Worm (Caenorhabditis elegans) whole organism, L4 larva: ENCODE measurements around the gene K07B1.7.

Source experiments
- F10B5.3 ChIP-seq: sonication (generic microtip); optimal IDR thresholded peaks from 2 replicates; lab custom pipeline; 2016; ENCODE audit warnings: mild to moderate bottlenecking, missing genetic modification characterization, missing compliant biosample characterization
- F49E8.2 ChIP-seq: sonication (generic microtip); optimal IDR thresholded peaks from 2 replicates; lab custom pipeline; 2016; ENCODE audit warnings: missing compliant biosample characterization, mild to moderate bottlenecking, missing genetic modification characterization, borderline replicate concordance
- T26A8.4 ChIP-seq: fragments of 200-800 bp; sonication (Bioruptor generic); IDR thresholded peaks from 2 replicates; pipeline ENCODE4 v1.3.6; 2022; ENCODE audit warnings: missing genetic modification characterization, missing compliant biosample characterization
- Y48G9A.11 ChIP-seq: fragments of 200-800 bp; sonication (Bioruptor generic); IDR thresholded peaks from 2 replicates; pipeline ENCODE4 v1.3.6; 2022; ENCODE audit warnings: missing genetic modification reagents, missing genetic modification characterization, missing compliant biosample characterization
- aha-1 ChIP-seq: fragments of 150-350 bp; peaks from one replicate; lab custom pipeline; 2014; ENCODE audit warnings: missing biosample characterization, missing genetic modification characterization
- attf-4 ChIP-seq: sonication (generic microtip); optimal IDR thresholded peaks from 3 replicates; lab custom pipeline; 2017; ENCODE audit warnings: missing biosample characterization, missing genetic modification characterization
- ceh-20 ChIP-seq: fragments of 200-800 bp; sonication (Bioruptor generic); IDR thresholded peaks from 2 replicates; pipeline ENCODE4 v1.3.6; 2022; ENCODE audit warnings: missing genetic modification reagents, missing genetic modification characterization, missing compliant biosample characterization
- ceh-28 ChIP-seq: fragments of 150-350 bp; optimal IDR thresholded peaks from 2 replicates; lab custom pipeline; 2014; ENCODE audit warnings: missing biosample characterization, missing genetic modification reagents, missing genetic modification characterization
- ceh-62 ChIP-seq: sonication (generic microtip); optimal IDR thresholded peaks from 2 replicates; lab custom pipeline; 2017; ENCODE audit warnings: missing biosample characterization, missing genetic modification characterization
- ceh-82 ChIP-seq: sonication (generic microtip); optimal IDR thresholded peaks from 2 replicates; lab custom pipeline; 2017; ENCODE audit warnings: missing biosample characterization, missing genetic modification characterization
- daf-16 ChIP-seq, 3 experiments: sonication (generic microtip); optimal IDR thresholded peaks; 2 replicates each; lab custom pipeline; 2016 to 2017; ENCODE audit warnings: missing genetic modification characterization in 3 of 3, missing genetic modification reagents in 3 of 3, mild to moderate bottlenecking in 2 of 3, missing compliant biosample characterization in 2 of 3, missing biosample characterization in 1 of 3, moderate library complexity in 1 of 3
- daf-19 ChIP-seq: fragments of 200-800 bp; sonication (Bioruptor generic); conservative IDR thresholded peaks from 2 replicates; pipeline ENCODE4 v1.3.6; 2022; ENCODE audit warnings: missing genetic modification characterization, missing compliant biosample characterization
- dmd-6 ChIP-seq: fragments of 200-800 bp; sonication (Bioruptor generic); IDR thresholded peaks from 2 replicates; pipeline ENCODE4 v1.3.6; 2022; ENCODE audit warnings: missing genetic modification reagents, missing genetic modification characterization, missing compliant biosample characterization
- dmd-9 ChIP-seq: fragments of 200-800 bp; sonication (Bioruptor generic); IDR thresholded peaks from 2 replicates; pipeline ENCODE4 v1.3.6; 2022; ENCODE audit warnings: missing genetic modification reagents, missing genetic modification characterization, missing compliant biosample characterization
- dve-1 ChIP-seq: sonication (generic microtip); optimal IDR thresholded peaks from 2 replicates; lab custom pipeline; 2017; ENCODE audit warnings: antibody characterized with exemption, mild to moderate bottlenecking, missing genetic modification characterization, missing compliant biosample characterization; ENCODE audit not compliant: insufficient read depth
- fos-1 ChIP-seq: fragments of 150-350 bp; optimal IDR thresholded peaks from 2 replicates; lab custom pipeline; 2014; ENCODE audit warnings: missing biosample characterization, missing genetic modification characterization
- hif-1 ChIP-seq, 2 experiments: sonication (generic microtip); optimal IDR thresholded peaks; 2 replicates each; lab custom pipeline; 2016 to 2017; ENCODE audit warnings: missing compliant biosample characterization in 2 of 2, missing genetic modification characterization in 2 of 2, missing genetic modification reagents in 2 of 2, missing genotype in 2 of 2, mild to moderate bottlenecking in 1 of 2
- hlh-30 ChIP-seq: sonication (generic microtip); optimal IDR thresholded peaks from 2 replicates; lab custom pipeline; 2017; ENCODE audit warnings: antibody characterized with exemption, mild to moderate bottlenecking, missing genetic modification characterization, missing compliant biosample characterization; ENCODE audit not compliant: insufficient read depth
- hmg-1.1 ChIP-seq: fragments of 200-800 bp; sonication (Bioruptor generic); IDR thresholded peaks from 2 replicates; pipeline ENCODE4 v1.3.6; 2022; ENCODE audit warnings: missing genetic modification reagents, missing genetic modification characterization, missing compliant biosample characterization
- jun-1 ChIP-seq: fragments of 150-350 bp; optimal IDR thresholded peaks from 2 replicates; lab custom pipeline; 2014; ENCODE audit warnings: missing biosample characterization, missing genetic modification reagents, missing genetic modification characterization
- lin-15B ChIP-seq: fragments of 150-350 bp; sonication (generic microtip); optimal IDR thresholded peaks from 3 replicates; lab custom pipeline; 2014; ENCODE audit warnings: missing biosample characterization, missing genetic modification characterization
- lin-39 ChIP-seq: fragments of 150-350 bp; optimal IDR thresholded peaks from 2 replicates; lab custom pipeline; 2014; ENCODE audit warnings: missing biosample characterization, missing genetic modification reagents, missing genetic modification characterization
- lir-3 ChIP-seq: sonication (generic microtip); optimal IDR thresholded peaks from 2 replicates; lab custom pipeline; 2016; ENCODE audit warnings: mild to moderate bottlenecking, missing genetic modification characterization, missing compliant biosample characterization
- mdt-29 ChIP-seq: fragments of 200-800 bp; sonication (Bioruptor generic); IDR thresholded peaks from 2 replicates; pipeline ENCODE4 v1.3.6; 2022; ENCODE audit warnings: missing genetic modification reagents, missing genetic modification characterization, missing compliant biosample characterization
- mes-2 ChIP-seq: sonication (generic microtip); optimal IDR thresholded peaks from 2 replicates; lab custom pipeline; 2016; ENCODE audit warnings: missing genotype, mild to moderate bottlenecking, missing genetic modification characterization, missing compliant biosample characterization; ENCODE audit not compliant: poor library complexity, severe bottlenecking
- nhr-11 ChIP-seq: fragments of 150-350 bp; optimal IDR thresholded peaks from 2 replicates; lab custom pipeline; 2014; ENCODE audit warnings: missing biosample characterization, missing genetic modification characterization
- nhr-111 ChIP-seq: fragments of 200-800 bp; sonication (Bioruptor generic); optimal IDR thresholded peaks from 2 replicates; lab custom pipeline; 2018; ENCODE audit warnings: mild to moderate bottlenecking, missing genetic modification characterization, missing compliant biosample characterization
- nhr-237 ChIP-seq: sonication (generic microtip); optimal IDR thresholded peaks from 2 replicates; lab custom pipeline; 2017; ENCODE audit warnings: missing biosample characterization, missing genetic modification characterization
- nhr-25 ChIP-seq: sonication (generic microtip); optimal IDR thresholded peaks from 2 replicates; lab custom pipeline; 2017; ENCODE audit warnings: missing genetic modification characterization, mild to moderate bottlenecking, missing compliant biosample characterization, antibody characterized with exemption, moderate library complexity, borderline replicate concordance; ENCODE audit not compliant: insufficient read depth
- nhr-28 ChIP-seq: fragments of 150-350 bp; optimal IDR thresholded peaks from 2 replicates; lab custom pipeline; 2014; ENCODE audit warnings: missing biosample characterization, missing genetic modification characterization
- nhr-41 ChIP-seq: fragments of 200-800 bp; sonication (Bioruptor generic); IDR thresholded peaks from 2 replicates; pipeline ENCODE4 v1.3.6; 2022; ENCODE audit warnings: missing genetic modification reagents, missing genetic modification characterization, missing compliant biosample characterization
- nhr-48 ChIP-seq: sonication (generic microtip); optimal IDR thresholded peaks from 2 replicates; lab custom pipeline; 2016; ENCODE audit warnings: mild to moderate bottlenecking, missing genetic modification characterization, missing compliant biosample characterization
- nhr-6 ChIP-seq: fragments of 150-350 bp; optimal IDR thresholded peaks from 2 replicates; lab custom pipeline; 2014; ENCODE audit warnings: missing biosample characterization, missing genetic modification characterization
- pha-4 ChIP-seq, 2 experiments: fragments of 150-350 bp in 1 of 2; fragments of 200-800 bp in 1 of 2; sonication (Bioruptor generic) in 1 of 2; IDR thresholded peaks in 1 of 2; optimal IDR thresholded peaks in 1 of 2; 2 replicates each; pipeline versions ENCODE4 v1.3.6 to Lab custom; 2014 to 2022; ENCODE audit warnings: missing genetic modification characterization in 2 of 2, missing genetic modification reagents in 2 of 2, missing biosample characterization in 1 of 2, missing compliant biosample characterization in 1 of 2
- snpc-4 ChIP-seq: fragments of 150-350 bp; optimal IDR thresholded peaks from 2 replicates; lab custom pipeline; 2014; ENCODE audit warnings: missing biosample characterization, missing genetic modification characterization
- unc-62 ChIP-seq, 3 experiments: fragments of 150-350 bp in 1 of 3; sonication (generic microtip); optimal IDR thresholded peaks in 2 of 3; peaks in 1 of 3; 1 replicate in 1 of 3; 2 replicates in 2 of 3; lab custom pipeline; 2014 to 2017; ENCODE audit warnings: missing biosample characterization in 3 of 3, missing genetic modification characterization in 3 of 3, missing genetic modification reagents in 3 of 3, missing genotype in 1 of 3
- zag-1 ChIP-seq: fragments of 150-350 bp; optimal IDR thresholded peaks from 2 replicates; lab custom pipeline; 2014; ENCODE audit warnings: missing biosample characterization, missing genetic modification characterization
- zfp-2 ChIP-seq: sonication (generic microtip); optimal IDR thresholded peaks from 2 replicates; lab custom pipeline; 2016; ENCODE audit warnings: mild to moderate bottlenecking, missing genetic modification characterization, missing compliant biosample characterization
- zfp-3 ChIP-seq: fragments of 200-800 bp; sonication (Bioruptor generic); conservative IDR thresholded peaks from 2 replicates; pipeline ENCODE4 v1.3.6; 2022; ENCODE audit warnings: missing genetic modification reagents, missing genetic modification characterization, missing compliant biosample characterization

Gene K07B1.7

DNA sequence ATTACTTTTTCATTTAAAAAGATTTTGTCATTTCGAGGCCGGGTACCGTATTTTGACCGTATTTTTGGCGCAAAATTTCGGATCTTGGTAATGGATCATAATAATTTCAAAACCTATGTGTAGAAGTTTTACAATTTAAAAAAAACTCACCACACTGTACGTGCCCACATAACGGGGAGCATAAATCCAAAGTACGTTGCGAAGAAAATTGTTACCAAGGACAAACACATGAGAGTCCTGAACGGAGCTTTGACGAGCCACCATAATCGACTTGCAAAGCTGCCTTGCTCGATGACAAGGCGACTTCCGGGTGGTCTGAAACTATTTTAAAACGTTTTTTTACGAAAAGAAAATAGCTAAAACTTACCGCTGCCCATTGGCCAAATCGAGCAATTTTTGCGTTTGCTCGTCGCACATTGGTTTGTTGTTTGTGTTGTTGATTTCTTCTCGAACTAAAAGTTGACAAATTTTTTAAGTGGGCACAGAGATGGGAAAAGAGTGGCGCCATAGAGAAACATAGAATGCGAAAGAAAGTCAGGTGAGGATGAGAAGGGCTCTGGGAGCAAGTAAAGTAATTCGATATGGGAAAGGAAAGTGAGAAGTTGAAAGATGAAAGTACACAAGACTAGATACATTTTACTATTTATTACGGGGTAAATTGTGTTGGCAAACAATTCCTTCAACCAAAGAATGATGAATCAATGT, 14.0 kb downstream of the K07B1.7 start:
- TF ChIP-seq nhr-11 (tag; lab: Kevin White, UChicago), result peak; percentile 20
- TF ChIP-seq snpc-4 (tag; lab: Kevin White, UChicago), result no peak
- no peak for TF ChIP-seq daf-16 (GFP tag; optimal IDR thresholded peaks at IDR 0.05; lab: Kevin White, UChicago)
- peak; percentile 40 for TF ChIP-seq daf-16 (tag; optimal IDR thresholded peaks at IDR 0.05; lab: Kevin White, UChicago)
- TF ChIP-seq dmd-6 (GFP tag; lab: Robert Waterston, UW), result peak; percentile 29
- TF ChIP-seq pha-4 (GFP tag; IDR thresholded peaks at IDR 0.05; lab: Robert Waterston, UW), result no peak
- peak; percentile 77 for TF ChIP-seq pha-4 (tag; optimal IDR thresholded peaks at IDR 0.05; lab: Kevin White, UChicago)
- TF ChIP-seq aha-1 (tag; lab: Kevin White, UChicago), result peak; percentile 95
- TF ChIP-seq nhr-28 (tag; lab: Kevin White, UChicago), result peak; percentile 3
- TF ChIP-seq nhr-237 (tag; lab: Kevin White, UChicago), result no peak
- peak in 1 of 2 experiments; percentile 37 for TF ChIP-seq unc-62 (GFP tag; optimal IDR thresholded peaks at IDR 0.05 in 1 of 2; lab: Kevin White, UChicago)
- TF ChIP-seq unc-62 (tag; optimal IDR thresholded peaks at IDR 0.05; lab: Kevin White, UChicago), result no peak

DNA sequence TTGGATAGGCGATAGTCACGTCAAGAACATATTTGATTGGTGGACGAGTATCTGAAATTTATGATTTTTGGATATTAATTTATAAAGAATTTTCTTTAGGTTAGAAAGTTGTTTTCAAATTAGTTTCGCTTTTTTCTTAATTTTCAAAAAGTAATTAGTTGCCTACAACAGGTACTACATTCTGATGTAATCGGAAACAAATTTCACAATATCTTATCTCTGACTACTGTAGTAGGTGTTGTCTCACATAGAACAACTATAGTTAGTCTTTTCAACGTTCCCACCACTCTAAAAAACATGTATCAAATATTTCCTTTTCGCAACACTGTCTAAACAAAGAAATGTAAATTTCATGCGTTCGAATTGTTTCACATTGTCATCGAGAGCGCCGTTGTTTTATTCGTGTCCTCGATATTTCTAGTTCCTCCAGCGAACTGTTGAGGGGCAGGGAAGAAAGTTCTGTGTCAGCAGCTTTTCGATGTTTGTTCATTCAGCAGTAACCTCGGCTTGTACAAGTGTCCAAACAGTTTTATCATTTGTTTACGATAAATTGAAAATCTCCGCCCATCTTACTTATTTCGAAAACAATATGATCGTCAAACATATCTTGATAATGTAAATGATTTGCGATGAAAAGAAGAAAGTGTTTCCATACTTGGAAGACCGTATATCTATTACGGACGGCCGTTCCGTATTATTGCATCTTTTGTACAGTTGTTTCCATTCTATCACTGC, 17.4 kb downstream of the K07B1.7 start:
- TF ChIP-seq nhr-111 (GFP tag; lab: Kevin White, UChicago), result no peak
- TF ChIP-seq hlh-30 (tag; lab: Kevin White, UChicago), result peak; percentile 8
- TF ChIP-seq daf-16 (GFP tag; optimal IDR thresholded peaks at IDR 0.05; lab: Kevin White, UChicago), result no peak
- TF ChIP-seq daf-16 (tag; optimal IDR thresholded peaks at IDR 0.05; lab: Kevin White, UChicago), result peak; percentile 74
- TF ChIP-seq ceh-20, result no peak
- no peak for TF ChIP-seq F10B5.3 (tag; lab: Kevin White, UChicago)
- no peak for TF ChIP-seq zag-1
- TF ChIP-seq mdt-29, result no peak
- peak; percentile 0 for TF ChIP-seq mes-2 (tag; lab: Kevin White, UChicago)
- no peak for TF ChIP-seq lin-39 (tag; lab: Kevin White, UChicago)
- no peak for TF ChIP-seq fos-1 (tag; lab: Kevin White, UChicago)
- peak; percentile 97 for TF ChIP-seq nhr-28 (tag; lab: Kevin White, UChicago)
- peak; percentile 46 for TF ChIP-seq aha-1 (tag; lab: Kevin White, UChicago)

DNA sequence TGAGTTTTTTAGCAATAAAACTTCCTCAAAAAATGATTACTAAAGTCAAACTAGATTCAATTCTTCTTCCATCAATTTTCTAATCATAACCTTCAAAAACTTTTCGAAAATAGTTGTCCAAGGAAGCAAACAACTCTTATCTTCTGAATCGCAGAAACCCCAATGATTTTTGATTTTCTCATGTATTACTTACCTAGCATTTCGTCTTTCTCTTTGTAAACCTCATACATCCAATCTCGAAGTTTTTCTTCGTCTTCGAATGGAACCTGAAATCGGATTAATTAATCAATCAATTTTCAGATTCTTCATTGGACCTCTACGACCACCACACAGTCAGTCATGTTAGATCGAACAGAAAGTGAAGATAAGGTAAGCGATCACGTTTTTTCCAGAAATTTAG, 18.1 kb downstream of the K07B1.7 start, which contains the start of gene K07B1.4:
TSS of gene K07B1.4 (plus strand) at position 301 of the 400 bp plus-strand sequence.
- no peak for TF ChIP-seq daf-16 (GFP tag; optimal IDR thresholded peaks at IDR 0.05; lab: Kevin White, UChicago)
- TF ChIP-seq daf-16 (tag; optimal IDR thresholded peaks at IDR 0.05; lab: Kevin White, UChicago), result peak; percentile 24
- no peak for TF ChIP-seq dmd-9 (GFP tag; lab: Robert Waterston, UW)

DNA sequence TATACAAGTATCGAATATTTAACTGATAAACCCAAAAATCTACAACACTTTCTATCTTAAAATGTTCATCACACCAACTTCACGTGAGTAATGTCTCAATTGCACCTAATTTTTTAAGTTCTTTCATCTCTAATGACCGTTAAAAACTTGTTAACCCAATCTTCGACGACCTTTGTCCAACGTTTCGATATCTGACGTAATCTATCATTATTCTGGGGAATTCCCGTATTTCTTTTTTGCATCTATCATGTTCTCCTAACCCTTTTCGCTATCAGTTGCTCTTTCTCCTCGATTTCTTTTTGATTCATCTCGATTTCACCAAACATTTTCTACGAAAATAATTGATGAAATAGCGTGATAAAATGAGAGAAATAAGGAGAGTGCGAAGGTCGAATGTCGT, 19.1 kb downstream of the K07B1.7 start:
- TF ChIP-seq Y48G9A.11 (GFP tag; lab: Robert Waterston, UW), result no peak
- TF ChIP-seq hlh-30 (tag; lab: Kevin White, UChicago), result peak; percentile 25
- TF ChIP-seq mdt-29, result no peak
- no peak for TF ChIP-seq T26A8.4 (GFP tag; lab: Robert Waterston, UW)
- no peak for TF ChIP-seq daf-16 (GFP tag; optimal IDR thresholded peaks at IDR 0.05; lab: Kevin White, UChicago)
- TF ChIP-seq daf-16 (tag; optimal IDR thresholded peaks at IDR 0.05; lab: Kevin White, UChicago), result peak; percentile 37
- TF ChIP-seq aha-1 (tag; lab: Kevin White, UChicago), result peak; percentile 93
- no peak for TF ChIP-seq nhr-6 (tag; lab: Kevin White, UChicago)
- no peak for TF ChIP-seq F49E8.2 (tag; lab: Kevin White, UChicago)
- TF ChIP-seq dve-1 (tag; lab: Kevin White, UChicago), result peak; percentile 13
- peak; percentile 39; the same call in 1 of the 2 replicates for TF ChIP-seq ceh-20
- no peak for TF ChIP-seq nhr-25 (tag; lab: Kevin White, UChicago)
- TF ChIP-seq jun-1 (tag; lab: Kevin White, UChicago), result no peak
- TF ChIP-seq daf-19 (GFP tag; lab: Robert Waterston, UW), result no peak
- no peak for TF ChIP-seq attf-4 (tag; lab: Kevin White, UChicago)
- TF ChIP-seq lir-3 (tag; lab: Kevin White, UChicago), result no peak
- no peak for TF ChIP-seq ceh-28 (tag; lab: Kevin White, UChicago)
- TF ChIP-seq hmg-1.1, result no peak
- no peak for TF ChIP-seq zfp-2 (tag; lab: Kevin White, UChicago)
- no peak for TF ChIP-seq zfp-3 (GFP tag; lab: Robert Waterston, UW)
- no peak for TF ChIP-seq ceh-82 (tag; lab: Kevin White, UChicago)
- TF ChIP-seq ceh-62 (tag; lab: Kevin White, UChicago), result no peak
- no peak for TF ChIP-seq lin-15B
- no peak for TF ChIP-seq nhr-41 (GFP tag; lab: Robert Waterston, UW)
- TF ChIP-seq nhr-48 (tag; lab: Kevin White, UChicago), result peak; percentile 88
- TF ChIP-seq hif-1 (tag; optimal IDR thresholded peaks at IDR 0.05; lab: Kevin White, UChicago), result no peak
- TF ChIP-seq nhr-111 (GFP tag; lab: Kevin White, UChicago), result no peak
